Fruit fly (Drosophila melanogaster): ENCODE results near the gene CG42819.

The CG42819 gene

dm6 chr2L:8364006-8364956 is 24.9 kb downstream of the CG42819 start, which contains the start of the genes RpS13 and CSN8:
Gene RpS13 (minus strand): TSS chr2L:8364662.
Gene CSN8 (plus strand): TSS chr2L:8364855.
- TF ChIP-seq CTCF (optimal IDR thresholded peaks at IDR 0.05), result no peak
- TF ChIP-seq CG8478 (optimal IDR thresholded peaks at IDR 0.05), result no peak

- TF ChIP-seq CTCF (optimal IDR thresholded peaks at IDR 0.05), result no peak
- TF ChIP-seq CG8478 (optimal IDR thresholded peaks at IDR 0.05), result no peak
These were observed 26.2 kb downstream of the CG42819 start for dm6 chr2L:8362955-8363285.

- no peak for TF ChIP-seq CTCF (optimal IDR thresholded peaks at IDR 0.05)
- no peak for TF ChIP-seq CG8478 (optimal IDR thresholded peaks at IDR 0.05)
These were observed 26.7 kb downstream of the CG42819 start, which contains the start of gene CG7627 for dm6 chr2L:8362273-8362954. Gene CG7627 (minus strand): TSS chr2L:8362469.

dm6 chr2L:8361204-8361952 is 27.8 kb downstream of the CG42819 start:
- TF ChIP-seq CG8478 (optimal IDR thresholded peaks at IDR 0.05) (no peak), CTCF (optimal IDR thresholded peaks at IDR 0.05) (no peak)

dm6 chr2L:8355419-8355818 is 33.7 kb downstream of the CG42819 start:
- TF ChIP-seq CG8478 (optimal IDR thresholded peaks at IDR 0.05) (no peak), CTCF (optimal IDR thresholded peaks at IDR 0.05) (no peak)

dm6 chr2L:8351864-8352263 is 37.3 kb downstream of the CG42819 start, which contains the start of gene Mur29B:
Gene Mur29B (plus strand): TSS chr2L:8352187.
- TF ChIP-seq CG8478 (optimal IDR thresholded peaks at IDR 0.05), result no peak
- TF ChIP-seq CTCF (optimal IDR thresholded peaks at IDR 0.05), result no peak

dm6 chr2L:8351333-8351732 is 37.8 kb downstream of the CG42819 start:
- no peak for TF ChIP-seq CG8478 (optimal IDR thresholded peaks at IDR 0.05)
- no peak for TF ChIP-seq CTCF (optimal IDR thresholded peaks at IDR 0.05)

dm6 chr2L:8350560-8351171 is 38.5 kb downstream of the CG42819 start:
- no peak for TF ChIP-seq CG8478 (optimal IDR thresholded peaks at IDR 0.05)
- TF ChIP-seq CTCF (optimal IDR thresholded peaks at IDR 0.05), result no peak

dm6 chr2L:8346260-8346659 is 42.9 kb downstream of the CG42819 start, which contains the start of gene CG7778:
Gene CG7778 (plus strand): TSS chr2L:8346620.
- no peak for TF ChIP-seq CTCF (optimal IDR thresholded peaks at IDR 0.05)
- TF ChIP-seq CG8478 (optimal IDR thresholded peaks at IDR 0.05), result no peak

dm6 chr2L:8344536-8344935 is 44.6 kb downstream of the CG42819 start:
- TF ChIP-seq CG8478 (optimal IDR thresholded peaks at IDR 0.05) (no peak), CTCF (optimal IDR thresholded peaks at IDR 0.05) (no peak)

dm6 chr2L:8342395-8342794 is 46.7 kb downstream of the CG42819 start, which contains the start of gene CG14273:
Gene CG14273 (plus strand): TSS chr2L:8342695.
- no peak for TF ChIP-seq CG8478 (optimal IDR thresholded peaks at IDR 0.05)
- TF ChIP-seq CTCF (optimal IDR thresholded peaks at IDR 0.05), result no peak

dm6 chr2L:8339751-8340349 is 49.3 kb downstream of the CG42819 start:
- no peak for TF ChIP-seq CG8478 (optimal IDR thresholded peaks at IDR 0.05)
- TF ChIP-seq CTCF (optimal IDR thresholded peaks at IDR 0.05), result no peak

Measured in S2 (cell line).